Worm (Caenorhabditis elegans) whole organism, young adult: ENCODE results near the gene C41H7.9.

Experiments used
- B0035.1 ChIP-seq: sonication (generic microtip); optimal IDR thresholded peaks from 2 replicates; lab custom pipeline; 2016; ENCODE audit warnings: missing genetic modification characterization, mild to moderate bottlenecking, missing compliant biosample characterization, missing genotype, missing genetic modification reagents
- B0261.1 ChIP-seq: sonication (generic microtip); optimal IDR thresholded peaks from 2 replicates; lab custom pipeline; 2016; ENCODE audit warnings: mild to moderate bottlenecking, missing genetic modification characterization, moderate library complexity, missing compliant biosample characterization
- C06A6.2 ChIP-seq: fragments of 200-800 bp; sonication (Bioruptor generic); conservative IDR thresholded peaks from 2 replicates; pipeline ENCODE4 v1.3.6; 2022; ENCODE audit warnings: missing genetic modification characterization, missing compliant biosample characterization
- F22D6.2 ChIP-seq: sonication (generic microtip); optimal IDR thresholded peaks from 2 replicates; lab custom pipeline; 2016; ENCODE audit warnings: mild to moderate bottlenecking, missing genetic modification characterization, missing compliant biosample characterization
- F52B5.7 ChIP-seq: sonication (generic microtip); optimal IDR thresholded peaks from 2 replicates; lab custom pipeline; 2016; ENCODE audit warnings: mild to moderate bottlenecking, missing genetic modification characterization, missing compliant biosample characterization
- T07F8.4 ChIP-seq: sonication (generic microtip); optimal IDR thresholded peaks from 2 replicates; lab custom pipeline; 2016; ENCODE audit warnings: mild to moderate bottlenecking, missing genetic modification characterization, moderate library complexity, missing compliant biosample characterization
- Y95B8A.8 ChIP-seq: fragments of 200-800 bp; sonication (Bioruptor generic); IDR thresholded peaks from 2 replicates; pipeline ENCODE4 v1.3.6; 2022; ENCODE audit warnings: missing genetic modification reagents, missing genetic modification characterization, missing compliant biosample characterization
- ZK185.1 ChIP-seq: sonication (generic microtip); optimal IDR thresholded peaks from 2 replicates; lab custom pipeline; 2016; ENCODE audit warnings: mild to moderate bottlenecking, missing genetic modification characterization, missing compliant biosample characterization; ENCODE audit not compliant: poor library complexity, severe bottlenecking
- aptf-2 ChIP-seq: fragments of 200-800 bp; sonication (Bioruptor generic); conservative IDR thresholded peaks from 2 replicates; pipeline ENCODE4 v1.3.6; 2022; ENCODE audit warnings: missing genetic modification reagents, missing genetic modification characterization, missing compliant biosample characterization
- aptf-3 ChIP-seq: fragments of 200-800 bp; sonication (Bioruptor generic); IDR thresholded peaks from 2 replicates; pipeline ENCODE4 v1.3.6; 2022; ENCODE audit warnings: missing genetic modification characterization, missing compliant biosample characterization
- atf-7 ChIP-seq: sonication (generic microtip); optimal IDR thresholded peaks from 2 replicates; lab custom pipeline; 2017; ENCODE audit warnings: mild to moderate bottlenecking, missing genetic modification characterization, missing compliant biosample characterization
- bed-1 ChIP-seq: fragments of 200-800 bp; sonication (Bioruptor generic); IDR thresholded peaks from 2 replicates; pipeline ENCODE4 v1.3.6; 2022; ENCODE audit warnings: missing genetic modification reagents, missing genetic modification characterization, missing compliant biosample characterization
- cebp-1 ChIP-seq, 2 experiments: fragments of 200-800 bp in 1 of 2; sonication (Bioruptor generic) in 1 of 2; sonication (generic microtip) in 1 of 2; IDR thresholded peaks in 1 of 2; optimal IDR thresholded peaks in 1 of 2; 2 replicates each; pipeline versions ENCODE4 v1.3.6 to Lab custom; 2017 to 2022; ENCODE audit warnings: missing compliant biosample characterization in 2 of 2, missing genetic modification characterization in 2 of 2, mild to moderate bottlenecking in 1 of 2, missing genetic modification reagents in 1 of 2, moderate library complexity in 1 of 2
- ceh-100 ChIP-seq: fragments of 200-800 bp; sonication (Bioruptor generic); IDR thresholded peaks from 2 replicates; pipeline ENCODE4 v1.3.6; 2022; ENCODE audit warnings: missing genetic modification reagents, missing genetic modification characterization, missing compliant biosample characterization
- ceh-58 ChIP-seq: fragments of 200-800 bp; sonication (Bioruptor generic); IDR thresholded peaks from 2 replicates; pipeline ENCODE4 v1.3.6; 2022; ENCODE audit warnings: missing genetic modification characterization, missing compliant biosample characterization
- chd-7 ChIP-seq: sonication (generic microtip); optimal IDR thresholded peaks from 2 replicates; lab custom pipeline; 2016; ENCODE audit warnings: mild to moderate bottlenecking, missing genetic modification characterization, moderate library complexity, missing compliant biosample characterization
- dox-1 ChIP-seq: fragments of 200-800 bp; sonication (Bioruptor generic); IDR thresholded peaks from 2 replicates; pipeline ENCODE4 v1.3.6; 2022; ENCODE audit warnings: missing genetic modification reagents, missing genetic modification characterization, missing compliant biosample characterization
- dpff-1 ChIP-seq: sonication (generic microtip); optimal IDR thresholded peaks from 2 replicates; lab custom pipeline; 2017; ENCODE audit warnings: mild to moderate bottlenecking, missing genetic modification characterization, missing compliant biosample characterization
- egl-18 ChIP-seq: fragments of 200-800 bp; sonication (Bioruptor generic); IDR thresholded peaks from 2 replicates; pipeline ENCODE4 v1.3.6; 2022; ENCODE audit warnings: missing genetic modification reagents, missing genetic modification characterization, missing compliant biosample characterization
- egl-44 ChIP-seq: fragments of 200-800 bp; sonication (Bioruptor generic); IDR thresholded peaks from 2 replicates; pipeline ENCODE4 v1.3.6; 2022; ENCODE audit warnings: missing genetic modification reagents, missing genetic modification characterization, missing compliant biosample characterization
- egrh-3 ChIP-seq: fragments of 200-800 bp; sonication (Bioruptor generic); IDR thresholded peaks from 2 replicates; pipeline ENCODE4 v1.3.6; 2022; ENCODE audit warnings: missing genetic modification reagents, missing genetic modification characterization, missing compliant biosample characterization
- ekl-4 ChIP-seq: fragments of 200-800 bp; sonication (Bioruptor generic); IDR thresholded peaks from 2 replicates; pipeline ENCODE4 v1.3.6; 2022; ENCODE audit warnings: missing genetic modification reagents, missing genetic modification characterization, missing compliant biosample characterization
- fkh-3 ChIP-seq: sonication (generic microtip); optimal IDR thresholded peaks from 2 replicates; lab custom pipeline; 2016; ENCODE audit warnings: mild to moderate bottlenecking, missing genetic modification characterization, missing compliant biosample characterization
- hmg-1.2 ChIP-seq: fragments of 200-800 bp; sonication (Bioruptor generic); IDR thresholded peaks from 2 replicates; pipeline ENCODE4 v1.3.6; 2022; ENCODE audit warnings: missing genetic modification reagents, missing genetic modification characterization, missing compliant biosample characterization
- hmg-20 ChIP-seq: fragments of 200-800 bp; sonication (Bioruptor generic); IDR thresholded peaks from 2 replicates; pipeline ENCODE4 v1.3.6; 2022; ENCODE audit warnings: missing genetic modification reagents, missing genetic modification characterization, missing compliant biosample characterization
- hsf-1 ChIP-seq: fragments of 200-800 bp; sonication (Bioruptor generic); IDR thresholded peaks from 2 replicates; pipeline ENCODE4 v1.3.6; 2022; ENCODE audit warnings: missing genetic modification reagents, missing genetic modification characterization, missing compliant biosample characterization
- let-607 ChIP-seq, 2 experiments: fragments of 200-800 bp in 1 of 2; sonication (Bioruptor generic) in 1 of 2; sonication (generic microtip) in 1 of 2; optimal IDR thresholded peaks; 2 replicates each; lab custom pipeline; 2016 to 2018; ENCODE audit warnings: mild to moderate bottlenecking in 2 of 2, missing compliant biosample characterization in 2 of 2, missing genetic modification characterization in 2 of 2, moderate library complexity in 2 of 2, missing genotype in 1 of 2
- lin-40 ChIP-seq: sonication (generic microtip); optimal IDR thresholded peaks from 2 replicates; lab custom pipeline; 2016; ENCODE audit warnings: missing genetic modification characterization, mild to moderate bottlenecking, missing compliant biosample characterization, missing genotype, missing genetic modification reagents
- madf-10 ChIP-seq: sonication (generic microtip); optimal IDR thresholded peaks from 2 replicates; lab custom pipeline; 2016; ENCODE audit warnings: mild to moderate bottlenecking, missing genetic modification characterization, missing compliant biosample characterization
- madf-6 ChIP-seq: fragments of 200-800 bp; sonication (Bioruptor generic); IDR thresholded peaks from 2 replicates; pipeline ENCODE4 v1.3.6; 2022; ENCODE audit warnings: missing genetic modification reagents, missing genetic modification characterization, missing compliant biosample characterization
- mel-28 ChIP-seq: sonication (generic microtip); optimal IDR thresholded peaks from 2 replicates; lab custom pipeline; 2016; ENCODE audit warnings: borderline replicate concordance, mild to moderate bottlenecking, missing genetic modification characterization, missing compliant biosample characterization
- nhr-179 ChIP-seq: sonication (generic microtip); optimal IDR thresholded peaks from 2 replicates; lab custom pipeline; 2016; ENCODE audit warnings: mild to moderate bottlenecking, missing genetic modification characterization, missing compliant biosample characterization
- nhr-80 ChIP-seq: sonication (generic microtip); optimal IDR thresholded peaks from 2 replicates; lab custom pipeline; 2016; ENCODE audit warnings: missing genetic modification characterization, missing compliant biosample characterization
- nhr-90 ChIP-seq: sonication (generic microtip); optimal IDR thresholded peaks from 2 replicates; lab custom pipeline; 2016; ENCODE audit warnings: missing genotype, mild to moderate bottlenecking, missing genetic modification characterization, missing compliant biosample characterization
- rcor-1 ChIP-seq: fragments of 200-800 bp; sonication (Bioruptor generic); IDR thresholded peaks from 2 replicates; pipeline ENCODE4 v1.3.6; 2022; ENCODE audit warnings: missing genetic modification reagents, missing genetic modification characterization, missing compliant biosample characterization
- snpc-1.1 ChIP-seq: sonication (generic microtip); optimal IDR thresholded peaks from 2 replicates; lab custom pipeline; 2017; ENCODE audit warnings: missing genetic modification characterization, mild to moderate bottlenecking, missing compliant biosample characterization, antibody characterized with exemption, moderate library complexity, missing genotype, missing genetic modification reagents; ENCODE audit not compliant: insufficient read depth
- snpc-3.4 ChIP-seq: sonication (generic microtip); optimal IDR thresholded peaks from 2 replicates; lab custom pipeline; 2017; ENCODE audit warnings: missing genetic modification characterization, mild to moderate bottlenecking, missing compliant biosample characterization, antibody characterized with exemption, moderate library complexity, missing genotype, missing genetic modification reagents
- snpc-4 ChIP-seq, 5 experiments: fragments of 150-350 bp in 1 of 5; sonication (generic microtip) in 4 of 5; optimal IDR thresholded peaks; 2 replicates each; lab custom pipeline; 2014 to 2018; ENCODE audit warnings: missing genetic modification characterization in 5 of 5, missing biosample characterization in 3 of 5, antibody characterized with exemption in 2 of 5, mild to moderate bottlenecking in 2 of 5, missing compliant biosample characterization in 2 of 5, missing genotype in 2 of 5, moderate library complexity in 2 of 5, missing genetic modification reagents in 1 of 5
- somi-1 ChIP-seq: fragments of 200-800 bp; sonication (Bioruptor generic); optimal IDR thresholded peaks from 2 replicates; lab custom pipeline; 2018; ENCODE audit warnings: mild to moderate bottlenecking, missing genetic modification characterization, missing compliant biosample characterization
- tbp1 ChIP-seq: fragments of 200-800 bp; sonication (Bioruptor generic); optimal IDR thresholded peaks from 2 replicates; lab custom pipeline; 2018; ENCODE audit warnings: mild to moderate bottlenecking, missing genetic modification characterization, missing compliant biosample characterization
- unc-62 ChIP-seq: fragments of 150-350 bp; optimal IDR thresholded peaks from 2 replicates; lab custom pipeline; 2014; ENCODE audit warnings: missing biosample characterization, missing genetic modification reagents, missing genetic modification characterization
- xnd-1 ChIP-seq: sonication (generic microtip); optimal IDR thresholded peaks from 2 replicates; lab custom pipeline; 2016; ENCODE audit warnings: missing genotype, missing genetic modification reagents, missing genetic modification characterization, missing compliant biosample characterization
- ztf-18 ChIP-seq: sonication (generic microtip); optimal IDR thresholded peaks from 2 replicates; lab custom pipeline; 2016; ENCODE audit warnings: missing genotype, mild to moderate bottlenecking, missing genetic modification characterization, missing compliant biosample characterization
- ztf-22 ChIP-seq: fragments of 200-800 bp; sonication (Bioruptor generic); optimal IDR thresholded peaks from 2 replicates; lab custom pipeline; 2018; ENCODE audit warnings: mild to moderate bottlenecking, missing genetic modification characterization, moderate library complexity, missing compliant biosample characterization
- ztf-26 ChIP-seq: sonication (generic microtip); optimal IDR thresholded peaks from 2 replicates; lab custom pipeline; 2017; ENCODE audit warnings: missing genetic modification characterization, missing compliant biosample characterization
- ztf-3 ChIP-seq: fragments of 200-800 bp; sonication (Bioruptor generic); optimal IDR thresholded peaks from 2 replicates; lab custom pipeline; 2018; ENCODE audit warnings: mild to moderate bottlenecking, missing genetic modification characterization, missing compliant biosample characterization

Gene C41H7.9

ce11 chrII:2973940-2974402 is 38.1 kb downstream of the C41H7.9 start:
- TF ChIP-seq ceh-100 (GFP tag; lab: Robert Waterston, UW) (peak; percentile 86), T07F8.4 (tag; lab: Kevin White, UChicago) (no peak), F52B5.7 (peak; percentile 81), ekl-4 (GFP tag; lab: Robert Waterston, UW) (peak; percentile 94), ZK185.1 (peak; percentile 68), fkh-3 (no peak), ztf-3 (GFP tag; lab: Kevin White, UChicago) (peak; percentile 88), tbp1 (GFP tag; lab: Kevin White, UChicago) (peak; percentile 65), hmg-1.2 (GFP tag; lab: Robert Waterston, UW) (peak; percentile 99), bed-1 (GFP tag; lab: Robert Waterston, UW) (no peak), somi-1 (peak; percentile 96), dpff-1 (tag; lab: Kevin White, UChicago) (peak; percentile 87), atf-7 (tag; lab: Kevin White, UChicago) (peak; percentile 98), B0035.1 (tag; lab: Kevin White, UChicago) (no peak), rcor-1 (GFP tag; lab: Robert Waterston, UW) (peak; percentile 62; the same call in 1 of the 2 replicates), unc-62 (no peak), snpc-1.1 (tag; lab: Kevin White, UChicago) (no peak), snpc-3.4 (tag; lab: Kevin White, UChicago) (no peak), madf-10 (peak; percentile 18), hmg-20 (GFP tag; lab: Robert Waterston, UW) (peak; percentile 54; the same call in 1 of the 2 replicates), aptf-2 (GFP tag; lab: Robert Waterston, UW) (0 out of 2 replicates have a peak, but pooled peaks have one; percentile 50), egrh-3 (peak; percentile 100), egl-44 (GFP tag; lab: Robert Waterston, UW) (peak; percentile 95), egl-18 (peak; percentile 91), F22D6.2 (peak; percentile 46), nhr-90 (no peak), dox-1 (GFP tag; lab: Robert Waterston, UW) (peak; percentile 91), C06A6.2 (GFP tag; lab: Robert Waterston, UW) (peak; percentile 95), B0261.1 (tag; lab: Kevin White, UChicago) (peak; percentile 24), chd-7 (peak; percentile 99), ztf-22 (GFP tag; lab: Kevin White, UChicago) (peak; percentile 94), mel-28 (tag; lab: Kevin White, UChicago) (peak; percentile 36), hsf-1 (GFP tag; lab: Robert Waterston, UW) (peak; percentile 83), ztf-18 (no peak), nhr-179 (tag; lab: Kevin White, UChicago) (no peak), let-607 (tag; optimal IDR thresholded peaks at IDR 0.05; lab: Kevin White, UChicago) (peak in 1 of 2 experiments; percentile 9), cebp-1 (GFP tag; IDR thresholded peaks at IDR 0.05; lab: Robert Waterston, UW) (peak; percentile 64; the same call in 1 of the 2 replicates), cebp-1 (tag; optimal IDR thresholded peaks at IDR 0.05; lab: Kevin White, UChicago) (peak; percentile 92), nhr-80 (peak; percentile 23), snpc-4 (GFP tag; optimal IDR thresholded peaks at IDR 0.05; lab: Kevin White, UChicago) (no peak), snpc-4 (tag; optimal IDR thresholded peaks at IDR 0.05; lab: Kevin White, UChicago) (peak in 2 of 4 experiments; percentile 22 to 54), ztf-26 (tag; lab: Kevin White, UChicago) (peak; percentile 97), lin-40 (peak; percentile 92), aptf-3 (GFP tag; lab: Robert Waterston, UW) (0 out of 2 replicates have a peak, but pooled peaks have one; percentile 16), madf-6 (GFP tag; lab: Robert Waterston, UW) (peak; percentile 47; the same call in 1 of the 2 replicates), xnd-1 (tag; lab: Kevin White, UChicago) (no peak), Y95B8A.8 (peak; percentile 85), ceh-58 (GFP tag; lab: Robert Waterston, UW) (no peak)
